Fruit fly (Drosophila melanogaster) whole organism, embryonic: Measurements from ENCODE around the gene ea.

ENCODE experiments used
- Adf1 ChIP-seq: fragments of 200-800 bp; sonication (Bioruptor generic); IDR thresholded peaks from 2 replicates; pipeline ENCODE4 v1.3.6; 2022; ENCODE audit warnings: missing biosample characterization, missing genetic modification characterization
- Antp ChIP-seq: fragments of 200-800 bp; sonication (Bioruptor generic); optimal IDR thresholded peaks from 3 replicates; lab custom pipeline; 2016; ENCODE audit warnings: missing biosample characterization, missing genetic modification characterization
- Atf-2 ChIP-seq: fragments of 200-800 bp; sonication (Bioruptor generic); optimal IDR thresholded peaks from 2 replicates; lab custom pipeline; 2016; ENCODE audit warnings: missing biosample characterization, missing genetic modification characterization
- Blimp-1 ChIP-seq: fragments of 200-800 bp; sonication (Bioruptor generic); optimal IDR thresholded peaks from 3 replicates; lab custom pipeline; 2018; ENCODE audit warnings: missing biosample characterization, missing genetic modification characterization, mild to moderate bottlenecking, moderate library complexity, missing genetic modification reagents
- CG10543 ChIP-seq: fragments of 200-800 bp; sonication (Bioruptor generic); optimal IDR thresholded peaks from 3 replicates; lab custom pipeline; 2017; ENCODE audit warnings: missing biosample characterization, mild to moderate bottlenecking, missing genetic modification characterization, moderate library complexity
- CG11085 ChIP-seq: fragments of 200-800 bp; sonication (Bioruptor generic); IDR thresholded peaks from 2 replicates; pipeline ENCODE4 v1.3.6; 2022; ENCODE audit warnings: missing biosample characterization, missing genetic modification characterization
- CG12942 ChIP-seq: fragments of 200-800 bp; sonication (Bioruptor generic); optimal IDR thresholded peaks from 3 replicates; lab custom pipeline; 2016; ENCODE audit warnings: missing biosample characterization, missing genetic modification characterization
- CG15269 ChIP-seq: fragments of 200-800 bp; sonication (Bioruptor generic); optimal IDR thresholded peaks from 2 replicates; lab custom pipeline; 2018; ENCODE audit warnings: missing biosample characterization, mild to moderate bottlenecking, missing genetic modification characterization, moderate library complexity
- CG1603 ChIP-seq: fragments of 200-800 bp; sonication (Bioruptor generic); optimal IDR thresholded peaks from 2 replicates; lab custom pipeline; 2019; ENCODE audit warnings: missing biosample characterization, mild to moderate bottlenecking, missing genetic modification characterization, moderate library complexity
- CG1647 ChIP-seq: fragments of 200-800 bp; sonication (Bioruptor generic); optimal IDR thresholded peaks from 3 replicates; lab custom pipeline; 2016; ENCODE audit warnings: missing biosample characterization, missing genetic modification characterization
- CG17829 ChIP-seq: fragments of 200-800 bp; optimal IDR thresholded peaks from 2 replicates; lab custom pipeline; 2019; ENCODE audit warnings: missing biosample characterization, mild to moderate bottlenecking, missing genetic modification characterization, moderate library complexity
- CG1792 ChIP-seq: fragments of 200-800 bp; sonication (Bioruptor generic); optimal IDR thresholded peaks from 2 replicates; lab custom pipeline; 2016; ENCODE audit warnings: missing biosample characterization, missing genetic modification characterization
- CG2120 ChIP-seq: fragments of 200-800 bp; sonication (Bioruptor generic); optimal IDR thresholded peaks from 3 replicates; lab custom pipeline; 2016; ENCODE audit warnings: missing biosample characterization, missing genetic modification characterization
- CG30020 ChIP-seq: fragments of 200-800 bp; optimal IDR thresholded peaks from 2 replicates; lab custom pipeline; 2019; ENCODE audit warnings: missing biosample characterization, mild to moderate bottlenecking, missing genetic modification characterization, moderate library complexity
- CG3726 ChIP-seq: fragments of 200-800 bp; sonication (Bioruptor generic); IDR thresholded peaks from 3 replicates; pipeline ENCODE4, ENCODE4 v1.3.6; 2022; ENCODE audit warnings: missing biosample characterization, missing genetic modification characterization
- CG6272 ChIP-seq: fragments of 200-800 bp; sonication (Bioruptor generic); IDR thresholded peaks from 2 replicates; pipeline ENCODE4 v1.3.6; 2022; ENCODE audit warnings: missing biosample characterization, missing genetic modification characterization
- CG6654 ChIP-seq: fragments of 200-800 bp; sonication (Bioruptor generic); optimal IDR thresholded peaks from 2 replicates; lab custom pipeline; 2017; ENCODE audit warnings: missing biosample characterization, mild to moderate bottlenecking, missing genetic modification characterization
- CG6854 ChIP-seq: fragments of 200-800 bp; sonication (Bioruptor generic); optimal IDR thresholded peaks from 3 replicates; lab custom pipeline; 2017; ENCODE audit warnings: missing biosample characterization, mild to moderate bottlenecking, missing genetic modification characterization
- CG7928 ChIP-seq: fragments of 200-800 bp; sonication (Bioruptor generic); optimal IDR thresholded peaks from 2 replicates; lab custom pipeline; 2017; ENCODE audit warnings: missing biosample characterization, mild to moderate bottlenecking, missing genetic modification characterization
- CG8290 ChIP-seq, 3 experiments: fragments of 200-800 bp; sonication (Bioruptor generic); optimal IDR thresholded peaks; 2 replicates each; lab custom pipeline; 2016 to 2019; ENCODE audit warnings: missing biosample characterization in 3 of 3, missing genetic modification characterization in 3 of 3, mild to moderate bottlenecking in 2 of 3, moderate library complexity in 1 of 3
- CG9609 ChIP-seq: fragments of 200-800 bp; sonication (Bioruptor generic); optimal IDR thresholded peaks from 3 replicates; lab custom pipeline; 2016; ENCODE audit warnings: missing biosample characterization, missing genetic modification characterization
- Camta ChIP-seq: fragments of 200-800 bp; sonication (Bioruptor generic); optimal IDR thresholded peaks from 2 replicates; lab custom pipeline; 2016; ENCODE audit warnings: missing biosample characterization, missing genetic modification characterization
- Doc2 ChIP-seq: fragments of 200-800 bp; sonication (Bioruptor generic); IDR thresholded peaks from 2 replicates; pipeline ENCODE4 v1.3.6; 2022; ENCODE audit warnings: missing biosample characterization, missing genetic modification characterization
- Ets65A ChIP-seq: fragments of 200-800 bp; sonication (Bioruptor generic); peaks from one replicate; lab custom pipeline; 2016; ENCODE audit warnings: missing biosample characterization, missing genetic modification characterization
- HLH54F ChIP-seq: fragments of 200-800 bp; sonication (Bioruptor generic); optimal IDR thresholded peaks from 3 replicates; lab custom pipeline; 2016; ENCODE audit warnings: missing biosample characterization, missing genetic modification characterization
- Hmx ChIP-seq: fragments of 200-800 bp; sonication (Bioruptor generic); optimal IDR thresholded peaks from 2 replicates; lab custom pipeline; 2016; ENCODE audit warnings: missing biosample characterization, missing genetic modification characterization
- Kr ChIP-seq: fragments of 200-800 bp; sonication (Bioruptor generic); optimal IDR thresholded peaks from 2 replicates; lab custom pipeline; 2017; ENCODE audit warnings: missing biosample characterization, mild to moderate bottlenecking, missing genetic modification characterization
- Mes4 ChIP-seq: fragments of 200-800 bp; sonication (Bioruptor generic); optimal IDR thresholded peaks from 2 replicates; lab custom pipeline; 2016; ENCODE audit warnings: missing biosample characterization, missing genetic modification characterization
- Stat92E ChIP-seq, 3 experiments: fragments of >200 bp in 2 of 3; fragments of 200-800 bp in 1 of 3; sonication (Bioruptor generic) in 1 of 3; optimal IDR thresholded peaks; 2 replicates each; lab custom pipeline; 2017 to 2019; ENCODE audit warnings: missing biosample characterization in 3 of 3, missing genetic modification characterization in 3 of 3, mild to moderate bottlenecking in 1 of 3, moderate library complexity in 1 of 3
- az2 ChIP-seq: fragments of 200-800 bp; sonication (Bioruptor generic); optimal IDR thresholded peaks from 3 replicates; lab custom pipeline; 2016; ENCODE audit warnings: missing biosample characterization, missing genetic modification characterization
- cato ChIP-seq: fragments of 200-800 bp; sonication (Bioruptor generic); optimal IDR thresholded peaks from 2 replicates; lab custom pipeline; 2016; ENCODE audit warnings: missing biosample characterization, missing genetic modification characterization, borderline replicate concordance
- corto ChIP-seq: fragments of 200-800 bp; sonication (Bioruptor generic); optimal IDR thresholded peaks from 2 replicates; lab custom pipeline; 2016; ENCODE audit warnings: missing biosample characterization, mild to moderate bottlenecking, missing genetic modification characterization, moderate library complexity
- dmrt99B ChIP-seq: fragments of 200-800 bp; sonication (Bioruptor generic); optimal IDR thresholded peaks from 2 replicates; lab custom pipeline; 2018; ENCODE audit warnings: missing biosample characterization, mild to moderate bottlenecking, missing genetic modification characterization, moderate library complexity
- ewg ChIP-seq: fragments of 200-800 bp; sonication (Bioruptor generic); optimal IDR thresholded peaks from 3 replicates; lab custom pipeline; 2017; ENCODE audit warnings: mild to moderate bottlenecking, missing biosample characterization, missing genetic modification reagents, missing genetic modification characterization
- grn ChIP-seq: fragments of 200-800 bp; sonication (Bioruptor generic); optimal IDR thresholded peaks from 3 replicates; lab custom pipeline; 2017; ENCODE audit warnings: missing biosample characterization, missing genetic modification characterization
- gsb ChIP-seq: fragments of 200-800 bp; sonication (Bioruptor generic); IDR thresholded peaks from 2 replicates; pipeline ENCODE4 v1.3.6; 2022; ENCODE audit warnings: missing biosample characterization, missing genetic modification characterization
- inv ChIP-seq: fragments of 200-800 bp; sonication (Bioruptor generic); IDR thresholded peaks from 2 replicates; pipeline ENCODE4 v1.3.6; 2022; ENCODE audit warnings: missing biosample characterization, missing genetic modification characterization; ENCODE audit not compliant: partially characterized antibody
- maf-S ChIP-seq: fragments of 200-800 bp; sonication (Bioruptor generic); optimal IDR thresholded peaks from 2 replicates; lab custom pipeline; 2016; ENCODE audit warnings: missing biosample characterization, missing genetic modification characterization
- sens-2 ChIP-seq: fragments of 200-800 bp; sonication (Bioruptor generic); IDR thresholded peaks from 2 replicates; pipeline ENCODE4 v1.3.6; 2022; ENCODE audit warnings: missing biosample characterization, missing genetic modification characterization
- sim ChIP-seq: fragments of 200-800 bp; sonication (Bioruptor generic); IDR thresholded peaks from 2 replicates; pipeline ENCODE4 v1.3.6; 2022; ENCODE audit warnings: missing biosample characterization, missing genetic modification characterization
- slp2 ChIP-seq: fragments of 200-800 bp; sonication (Bioruptor generic); optimal IDR thresholded peaks from 2 replicates; lab custom pipeline; 2016; ENCODE audit warnings: missing biosample characterization, missing genetic modification characterization
- sna ChIP-seq: fragments of 200-800 bp; sonication (Bioruptor generic); IDR thresholded peaks from 2 replicates; pipeline ENCODE4 v1.3.6; 2022; ENCODE audit warnings: missing biosample characterization, missing genetic modification characterization; ENCODE audit not compliant: partially characterized antibody
- toy ChIP-seq: fragments of 200-800 bp; sonication (Bioruptor generic); IDR thresholded peaks from 2 replicates; pipeline ENCODE4 v1.3.6; 2022; ENCODE audit warnings: missing biosample characterization, missing genetic modification characterization
- ttk ChIP-seq: fragments of 200-800 bp; sonication (Bioruptor generic); IDR thresholded peaks from 2 replicates; pipeline ENCODE4 v2.1.2; 2022; ENCODE audit warnings: missing biosample characterization, missing genetic modification characterization
- unpg ChIP-seq: fragments of 200-800 bp; sonication (Bioruptor generic); optimal IDR thresholded peaks from 3 replicates; lab custom pipeline; 2018; ENCODE audit warnings: missing biosample characterization, mild to moderate bottlenecking, missing genetic modification characterization, moderate library complexity
- wdn ChIP-seq: fragments of 200-800 bp; sonication (Bioruptor generic); IDR thresholded peaks from 2 replicates; pipeline ENCODE4 v1.3.6; 2022; ENCODE audit warnings: missing biosample characterization, missing genetic modification characterization
- zen2 ChIP-seq: fragments of 200-800 bp; sonication (Bioruptor generic); IDR thresholded peaks from 3 replicates; pipeline ENCODE4 v1.3.6; 2022; ENCODE audit warnings: missing biosample characterization, missing genetic modification characterization; ENCODE audit not compliant: partially characterized antibody

ea gene

dm6 chr3R:15342926-15343685 is 14.6 kb downstream of the ea start, which contains the start of gene Nagk (continued):
- peak; percentile 29 for TF ChIP-seq ewg (GFP tag; lab: Kevin White, UChicago)
- peak; percentile 12 for TF ChIP-seq CG12942 (GFP tag; lab: Kevin White, UChicago)
- peak; percentile 39 for TF ChIP-seq CG17829 (tag; lab: Kevin White, UChicago)
- TF ChIP-seq sna (GFP tag; lab: Robert Waterston, UW): no peak
- no peak for TF ChIP-seq corto (GFP tag; lab: Kevin White, UChicago)
- peak; percentile 31; the same call in 1 of the 2 replicates for TF ChIP-seq Adf1 (GFP tag; lab: Robert Waterston, UW)
- TF ChIP-seq CG11085: no peak
- TF ChIP-seq CG2120 (GFP tag; lab: Kevin White, UChicago): peak; percentile 69
- TF ChIP-seq CG1792: peak; percentile 37
- TF ChIP-seq CG6272: no peak
- peak; percentile 28 for TF ChIP-seq Blimp-1 (GFP tag; lab: Kevin White, UChicago)
- TF ChIP-seq CG1647 (GFP tag; lab: Kevin White, UChicago): no peak
- TF ChIP-seq CG6854 (GFP tag; lab: Kevin White, UChicago): peak; percentile 45
- TF ChIP-seq CG9609 (GFP tag; lab: Kevin White, UChicago): peak; percentile 25
- TF ChIP-seq unpg: peak; percentile 11

- TF ChIP-seq toy (GFP tag; lab: Robert Waterston, UW) (no peak), ttk (GFP tag; lab: Robert Waterston, UW) (no peak), Stat92E (GFP tag; optimal IDR thresholded peaks at IDR 0.05; lab: Kevin White, UChicago) (no peak), maf-S (GFP tag; lab: Kevin White, UChicago) (no peak), CG10543 (GFP tag; lab: Kevin White, UChicago) (no peak), CG7928 (GFP tag; lab: Kevin White, UChicago) (no peak), sens-2 (GFP tag; lab: Robert Waterston, UW) (no peak), Hmx (no peak), CG30020 (tag; lab: Kevin White, UChicago) (no peak), CG1603 (tag; lab: Kevin White, UChicago) (no peak), slp2 (GFP tag; lab: Kevin White, UChicago) (no peak), Mes4 (GFP tag; lab: Kevin White, UChicago) (no peak), gsb (GFP tag; lab: Robert Waterston, UW) (no peak), Atf-2 (GFP tag; lab: Kevin White, UChicago) (no peak), CG3726 (GFP tag; lab: Robert Waterston, UW) (no peak), grn (GFP tag; lab: Kevin White, UChicago) (peak; percentile 80), inv (GFP tag; lab: Robert Waterston, UW) (no peak), cato (GFP tag; lab: Kevin White, UChicago) (no peak), wdn (no peak), Kr (no peak), zen2 (GFP tag; lab: Robert Waterston, UW) (no peak), Antp (no peak), CG6654 (GFP tag; lab: Kevin White, UChicago) (no peak), CG8290 (GFP tag; optimal IDR thresholded peaks at IDR 0.05; lab: Kevin White, UChicago) (no peak), CG8290 (tag; optimal IDR thresholded peaks at IDR 0.05; lab: Kevin White, UChicago) (no peak), CG15269 (tag; lab: Kevin White, UChicago) (no peak), Ets65A (GFP tag; lab: Kevin White, UChicago) (no peak), dmrt99B (no peak), sim (GFP tag; lab: Robert Waterston, UW) (0 out of 2 replicates have a peak, but pooled peaks have one; percentile 7), az2 (GFP tag; lab: Kevin White, UChicago) (no peak), Doc2 (no peak), Camta (GFP tag; lab: Kevin White, UChicago) (no peak), HLH54F (no peak)
These were observed 16.9 kb downstream of the ea start for dm6 chr3R:15345198-15346017.
